Fruit fly (Drosophila melanogaster) whole organism, embryonic: Measurements from ENCODE around the gene TotZ.
A peak's percentile ranks its signal among the peaks of the same experiment; 100 is the strongest.

Experiments
- Bdp1 ChIP-seq: fragments of 200-800 bp; sonication (Bioruptor generic); optimal IDR thresholded peaks from 3 replicates; lab custom pipeline; 2016; ENCODE audit warnings: missing biosample characterization, missing genetic modification characterization
- CG10565 ChIP-seq: fragments of 200-800 bp; sonication (Bioruptor generic); optimal IDR thresholded peaks from 3 replicates; lab custom pipeline; 2016; ENCODE audit warnings: missing biosample characterization, mild to moderate bottlenecking, missing genetic modification characterization
- CG12104 ChIP-seq: fragments of 200-800 bp; sonication (Bioruptor generic); optimal IDR thresholded peaks from 3 replicates; lab custom pipeline; 2016; ENCODE audit warnings: missing biosample characterization, missing genetic modification characterization
- CG12299 ChIP-seq: fragments of 200-800 bp; sonication (Bioruptor generic); optimal IDR thresholded peaks from 2 replicates; lab custom pipeline; 2018; ENCODE audit warnings: missing biosample characterization, mild to moderate bottlenecking, missing genetic modification characterization
- CG12769 ChIP-seq: fragments of 200-800 bp; sonication (Bioruptor generic); optimal IDR thresholded peaks from 2 replicates; lab custom pipeline; 2019; ENCODE audit warnings: missing biosample characterization, mild to moderate bottlenecking, missing genetic modification characterization, moderate library complexity
- CG13775 ChIP-seq: fragments of 200-800 bp; sonication (Bioruptor generic); optimal IDR thresholded peaks from 3 replicates; lab custom pipeline; 2017; ENCODE audit warnings: missing biosample characterization, mild to moderate bottlenecking, missing genetic modification characterization
- CG14860 ChIP-seq: fragments of 200-800 bp; sonication (Bioruptor generic); IDR thresholded peaks from 3 replicates; pipeline ENCODE4 v1.3.6; 2022; ENCODE audit warnings: missing biosample characterization, missing genetic modification characterization; ENCODE audit not compliant: partially characterized antibody
- CG15514 ChIP-seq: fragments of 200-800 bp; sonication (Bioruptor generic); optimal IDR thresholded peaks from 3 replicates; lab custom pipeline; 2017; ENCODE audit warnings: missing biosample characterization, missing genetic modification characterization, mild to moderate bottlenecking, moderate library complexity, missing genetic modification reagents
- CG16863 ChIP-seq: fragments of 200-800 bp; sonication (Bioruptor generic); optimal IDR thresholded peaks from 3 replicates; lab custom pipeline; 2016; ENCODE audit warnings: missing biosample characterization, missing genetic modification characterization
- CG2116 ChIP-seq: fragments of 200-800 bp; sonication (Bioruptor generic); optimal IDR thresholded peaks from 3 replicates; lab custom pipeline; 2018; ENCODE audit warnings: missing biosample characterization, mild to moderate bottlenecking, missing genetic modification characterization
- CG2199 ChIP-seq: fragments of 200-800 bp; sonication (Bioruptor generic); IDR thresholded peaks from 3 replicates; pipeline ENCODE4 v1.3.6; 2022; ENCODE audit warnings: missing biosample characterization, missing genetic modification characterization
- CG31224 ChIP-seq: fragments of 200-800 bp; sonication (Bioruptor generic); IDR thresholded peaks from 2 replicates; pipeline ENCODE4 v1.3.6; 2022; ENCODE audit warnings: missing biosample characterization, missing genetic modification characterization
- CG4820 ChIP-seq: fragments of 200-800 bp; sonication (Bioruptor generic); optimal IDR thresholded peaks from 3 replicates; lab custom pipeline; 2016; ENCODE audit warnings: missing biosample characterization, missing genetic modification characterization
- CG6689 ChIP-seq: fragments of 200-800 bp; sonication (Bioruptor generic); IDR thresholded peaks from 2 replicates; pipeline ENCODE4 v1.3.6; 2022; ENCODE audit warnings: missing biosample characterization, missing genetic modification characterization
- CG6854 ChIP-seq: fragments of 200-800 bp; sonication (Bioruptor generic); optimal IDR thresholded peaks from 3 replicates; lab custom pipeline; 2017; ENCODE audit warnings: missing biosample characterization, mild to moderate bottlenecking, missing genetic modification characterization
- CG7928 ChIP-seq: fragments of 200-800 bp; sonication (Bioruptor generic); optimal IDR thresholded peaks from 2 replicates; lab custom pipeline; 2017; ENCODE audit warnings: missing biosample characterization, mild to moderate bottlenecking, missing genetic modification characterization
- CG8388 ChIP-seq: fragments of 200-800 bp; sonication (Bioruptor generic); optimal IDR thresholded peaks from 2 replicates; lab custom pipeline; 2019; ENCODE audit warnings: missing biosample characterization, mild to moderate bottlenecking, missing genetic modification characterization, moderate library complexity
- CTCF ChIP-seq: fragments of 200-800 bp; sonication (Bioruptor generic); optimal IDR thresholded peaks from 2 replicates; lab custom pipeline; 2017; ENCODE audit warnings: missing biosample characterization, mild to moderate bottlenecking, missing genetic modification characterization, moderate library complexity
- Dek ChIP-seq: fragments of 200-800 bp; sonication (Bioruptor generic); optimal IDR thresholded peaks from 3 replicates; lab custom pipeline; 2019; ENCODE audit warnings: missing biosample characterization, mild to moderate bottlenecking, missing genetic modification characterization, moderate library complexity
- Gug ChIP-seq: fragments of 200-800 bp; sonication (Bioruptor generic); IDR thresholded peaks from 4 replicates; pipeline ENCODE4 v1.3.6; 2022; ENCODE audit warnings: missing biosample characterization, missing genetic modification characterization
- HmgD ChIP-seq: fragments of 200-800 bp; sonication (Bioruptor generic); optimal IDR thresholded peaks from 3 replicates; lab custom pipeline; 2016; ENCODE audit warnings: missing biosample characterization, missing genetic modification characterization
- Hr3 ChIP-seq: fragments of 200-800 bp; sonication (Bioruptor generic); optimal IDR thresholded peaks from 3 replicates; lab custom pipeline; 2016; ENCODE audit warnings: missing biosample characterization, missing genetic modification characterization
- Kr ChIP-seq: fragments of 200-800 bp; sonication (Bioruptor generic); optimal IDR thresholded peaks from 2 replicates; lab custom pipeline; 2017; ENCODE audit warnings: missing biosample characterization, mild to moderate bottlenecking, missing genetic modification characterization
- MESR4 ChIP-seq: fragments of 200-800 bp; sonication (Bioruptor generic); optimal IDR thresholded peaks from 2 replicates; lab custom pipeline; 2018; ENCODE audit warnings: missing biosample characterization, mild to moderate bottlenecking, missing genetic modification characterization, moderate library complexity
- Meics ChIP-seq: fragments of 200-800 bp; sonication (Bioruptor generic); optimal IDR thresholded peaks from 2 replicates; lab custom pipeline; 2017; ENCODE audit warnings: missing biosample characterization, mild to moderate bottlenecking, missing genetic modification characterization
- NC2α ChIP-seq: fragments of 200-800 bp; sonication (Bioruptor generic); optimal IDR thresholded peaks from 2 replicates; lab custom pipeline; 2016; ENCODE audit warnings: missing biosample characterization, missing genetic modification characterization
- NC2β ChIP-seq: fragments of 200-800 bp; sonication (Bioruptor generic); optimal IDR thresholded peaks from 2 replicates; lab custom pipeline; 2016; ENCODE audit warnings: missing biosample characterization, missing genetic modification characterization
- Nf-YB ChIP-seq: fragments of 200-800 bp; sonication (Bioruptor generic); optimal IDR thresholded peaks from 3 replicates; lab custom pipeline; 2019; ENCODE audit warnings: missing biosample characterization, mild to moderate bottlenecking, missing genetic modification characterization, moderate library complexity
- Poxn ChIP-seq: fragments of 200-800 bp; sonication (Bioruptor generic); IDR thresholded peaks from 2 replicates; pipeline ENCODE4 v1.3.6; 2022; ENCODE audit warnings: missing biosample characterization, missing genetic modification characterization
- Rx ChIP-seq: fragments of 200-800 bp; sonication (Bioruptor generic); IDR thresholded peaks from 2 replicates; pipeline ENCODE4 v1.3.6; 2022; ENCODE audit warnings: missing biosample characterization, missing genetic modification characterization
- Six4 ChIP-seq: fragments of 200-800 bp; sonication (Bioruptor generic); optimal IDR thresholded peaks from 2 replicates; lab custom pipeline; 2016; ENCODE audit warnings: missing biosample characterization, missing genetic modification characterization
- Sry-δ ChIP-seq: fragments of 200-800 bp; sonication (Bioruptor generic); optimal IDR thresholded peaks from 2 replicates; lab custom pipeline; 2016; ENCODE audit warnings: missing biosample characterization, missing genetic modification characterization
- Xbp1 ChIP-seq: fragments of 200-800 bp; sonication (Bioruptor generic); optimal IDR thresholded peaks from 3 replicates; lab custom pipeline; 2016; ENCODE audit warnings: missing biosample characterization, mild to moderate bottlenecking, missing genetic modification characterization
- ab ChIP-seq: fragments of 200-800 bp; sonication (Bioruptor generic); optimal IDR thresholded peaks from 2 replicates; lab custom pipeline; 2016; ENCODE audit warnings: missing biosample characterization, missing genetic modification characterization
- ato ChIP-seq: fragments of 200-800 bp; sonication (Bioruptor generic); IDR thresholded peaks from 2 replicates; pipeline ENCODE4 v1.3.6; 2022; ENCODE audit warnings: missing biosample characterization, missing genetic modification characterization; ENCODE audit not compliant: partially characterized antibody
- crol ChIP-seq: fragments of 200-800 bp; sonication (Bioruptor generic); IDR thresholded peaks from 2 replicates; pipeline ENCODE4 v1.3.6; 2022; ENCODE audit warnings: missing biosample characterization, missing genetic modification characterization
- gcm2 ChIP-seq: fragments of 200-800 bp; sonication (Bioruptor generic); optimal IDR thresholded peaks from 2 replicates; lab custom pipeline; 2016; ENCODE audit warnings: missing biosample characterization, missing genetic modification characterization
- grau ChIP-seq: fragments of 200-800 bp; optimal IDR thresholded peaks from 3 replicates; lab custom pipeline; 2019; ENCODE audit warnings: missing biosample characterization, mild to moderate bottlenecking, missing genetic modification characterization, moderate library complexity
- gt ChIP-seq: fragments of 200-800 bp; sonication (Bioruptor generic); IDR thresholded peaks from 2 replicates; pipeline ENCODE4 v1.3.6; 2022; ENCODE audit warnings: missing biosample characterization, missing genetic modification characterization
- jing ChIP-seq: fragments of 200-800 bp; sonication (Bioruptor generic); optimal IDR thresholded peaks from 2 replicates; lab custom pipeline; 2018; ENCODE audit warnings: missing biosample characterization, mild to moderate bottlenecking, missing genetic modification characterization
- kah ChIP-seq: fragments of 200-800 bp; sonication (Bioruptor generic); optimal IDR thresholded peaks from 2 replicates; lab custom pipeline; 2018; ENCODE audit warnings: missing biosample characterization, mild to moderate bottlenecking, missing genetic modification characterization
- lola ChIP-seq, 3 experiments: fragments of >200 bp in 2 of 3; fragments of 200-800 bp in 1 of 3; sonication (Bioruptor generic) in 1 of 3; optimal IDR thresholded peaks; 2 replicates each; lab custom pipeline; 2017 to 2019; ENCODE audit warnings: missing biosample characterization in 3 of 3, missing genetic modification characterization in 3 of 3, mild to moderate bottlenecking in 1 of 3, moderate library complexity in 1 of 3
- mirr ChIP-seq: fragments of 200-800 bp; sonication (Bioruptor generic); optimal IDR thresholded peaks from 3 replicates; lab custom pipeline; 2018; ENCODE audit warnings: missing biosample characterization, mild to moderate bottlenecking, missing genetic modification characterization
- nmo ChIP-seq: fragments of 200-800 bp; sonication (Bioruptor generic); optimal IDR thresholded peaks from 2 replicates; lab custom pipeline; 2018; ENCODE audit warnings: missing biosample characterization, mild to moderate bottlenecking, missing genetic modification characterization, moderate library complexity
- onecut ChIP-seq: fragments of 200-800 bp; sonication (Bioruptor generic); IDR thresholded peaks from 2 replicates; pipeline ENCODE4 v1.3.6; 2022; ENCODE audit warnings: missing biosample characterization, missing genetic modification characterization
- pnt ChIP-seq: fragments of 200-800 bp; sonication (Bioruptor generic); optimal IDR thresholded peaks from 3 replicates; lab custom pipeline; 2016; ENCODE audit warnings: missing biosample characterization, missing genetic modification characterization
- rib ChIP-seq: fragments of 200-800 bp; sonication (Bioruptor generic); IDR thresholded peaks from 2 replicates; pipeline ENCODE4 v1.3.6; 2022; ENCODE audit warnings: missing biosample characterization, missing genetic modification characterization
- run ChIP-seq: fragments of 200-800 bp; sonication (Bioruptor generic); optimal IDR thresholded peaks from 3 replicates; lab custom pipeline; 2018; ENCODE audit warnings: missing biosample characterization, mild to moderate bottlenecking, missing genetic modification characterization
- sima ChIP-seq: fragments of 200-800 bp; sonication (Bioruptor generic); optimal IDR thresholded peaks from 2 replicates; lab custom pipeline; 2016; ENCODE audit warnings: missing biosample characterization, missing genetic modification characterization
- stc ChIP-seq: fragments of 200-800 bp; sonication (Bioruptor generic); IDR thresholded peaks from 2 replicates; pipeline ENCODE4 v1.3.6; 2022; ENCODE audit warnings: missing biosample characterization, missing genetic modification characterization
- tgo ChIP-seq: fragments of 200-800 bp; sonication (Bioruptor generic); IDR thresholded peaks from 3 replicates; pipeline ENCODE4 v1.3.6; 2022; ENCODE audit warnings: missing biosample characterization, missing genetic modification characterization
- z ChIP-seq: fragments of 200-800 bp; sonication (Bioruptor generic); IDR thresholded peaks from 3 replicates; pipeline ENCODE4 v1.3.6; 2022; ENCODE audit warnings: missing biosample characterization, missing genetic modification characterization
- zf30C ChIP-seq: fragments of 200-800 bp; sonication (Bioruptor generic); optimal IDR thresholded peaks from 3 replicates; lab custom pipeline; 2018; ENCODE audit warnings: missing biosample characterization, mild to moderate bottlenecking, missing genetic modification characterization

Gene TotZ

DNA sequence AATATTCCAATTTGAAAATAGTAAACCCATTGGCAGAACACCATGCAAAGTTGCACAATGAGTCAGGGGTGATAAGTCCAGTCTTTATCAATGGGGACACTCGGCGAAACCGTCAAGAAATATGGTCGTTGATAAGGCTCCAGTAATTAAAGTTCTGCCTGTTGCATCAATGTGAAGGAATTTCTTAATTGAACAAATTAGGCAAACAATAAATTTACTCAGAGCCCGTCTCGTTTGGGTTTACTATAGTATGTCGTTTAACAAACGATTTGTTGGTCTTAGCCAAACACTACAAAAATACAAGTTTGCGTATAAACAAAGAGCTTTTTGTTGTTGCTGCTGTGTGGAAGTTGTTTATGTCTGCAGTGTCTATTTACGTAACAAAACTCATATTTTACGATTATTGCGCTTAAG, 42.8 kb upstream of the TotZ start (continued):
- TF ChIP-seq mirr (GFP tag; lab: Kevin White, UChicago) (peak; percentile 81), CG13775 (no peak), crol (GFP tag; lab: Robert Waterston, UW) (no peak), CG15514 (peak; percentile 60), CG7928 (GFP tag; lab: Kevin White, UChicago) (peak; percentile 18), zf30C (GFP tag; lab: Kevin White, UChicago) (no peak), tgo (no peak), Nf-YB (GFP tag; lab: Kevin White, UChicago) (no peak), jing (GFP tag; lab: Kevin White, UChicago) (no peak), gt (no peak), Gug (no peak), MESR4 (GFP tag; lab: Kevin White, UChicago) (no peak), Six4 (GFP tag; lab: Kevin White, UChicago) (no peak), CG2116 (peak; percentile 17), CG31224 (GFP tag; lab: Robert Waterston, UW) (no peak), sima (no peak), Kr (GFP tag; lab: Kevin White, UChicago) (no peak), HmgD (GFP tag; lab: Kevin White, UChicago) (no peak), CG10565 (GFP tag; lab: Kevin White, UChicago) (no peak), CG12104 (GFP tag; lab: Kevin White, UChicago) (peak; percentile 19), CG6854 (GFP tag; lab: Kevin White, UChicago) (no peak), CG14860 (GFP tag; lab: Robert Waterston, UW) (no peak), lola (GFP tag; optimal IDR thresholded peaks at IDR 0.05; lab: Kevin White, UChicago) (no peak), kah (GFP tag; lab: Kevin White, UChicago) (peak; percentile 21), z (GFP tag; lab: Robert Waterston, UW) (0 out of 3 replicates have a peak, but pooled peaks have one; percentile 11), CG6689 (GFP tag; lab: Robert Waterston, UW) (no peak), CG16863 (GFP tag; lab: Kevin White, UChicago) (no peak), rib (GFP tag; lab: Robert Waterston, UW) (no peak), pnt (GFP tag; lab: Kevin White, UChicago) (no peak), grau (tag; lab: Kevin White, UChicago) (peak; percentile 26), CG2199 (no peak), CG12299 (tag; lab: Kevin White, UChicago) (peak; percentile 65), nmo (GFP tag; lab: Kevin White, UChicago) (no peak), CTCF (GFP tag; lab: Kevin White, UChicago) (peak; percentile 17), CG12769 (peak; percentile 83), ab (GFP tag; lab: Kevin White, UChicago) (no peak), Meics (GFP tag; lab: Kevin White, UChicago) (peak; percentile 66), CG4820 (GFP tag; lab: Kevin White, UChicago) (no peak), Xbp1 (no peak), Hr3 (GFP tag; lab: Kevin White, UChicago) (no peak), gcm2 (GFP tag; lab: Kevin White, UChicago) (peak; percentile 25), Poxn (no peak), Dek (peak; percentile 45), run (tag; lab: Kevin White, UChicago) (no peak), ato (GFP tag; lab: Robert Waterston, UW) (no peak), NC2β (no peak), CG8388 (GFP tag; lab: Kevin White, UChicago) (no peak), Bdp1 (GFP tag; lab: Kevin White, UChicago) (peak; percentile 32), NC2α (GFP tag; lab: Kevin White, UChicago) (no peak), stc (no peak), Rx (GFP tag; lab: Robert Waterston, UW) (no peak), Sry-δ (GFP tag; lab: Kevin White, UChicago) (no peak), onecut (GFP tag; lab: Robert Waterston, UW) (no peak)
